Worm (Caenorhabditis elegans) whole organism, L3 larva: ENCODE results near the gene F46G10.4.

Source experiments
- R02D3.7 ChIP-seq: fragments of 150-350 bp; optimal IDR thresholded peaks from 2 replicates; lab custom pipeline; 2014; ENCODE audit warnings: missing biosample characterization, missing genetic modification characterization
- ZK546.5 ChIP-seq: sonication (generic microtip); optimal IDR thresholded peaks from 2 replicates; lab custom pipeline; 2017; ENCODE audit warnings: missing biosample characterization, missing genetic modification characterization
- ama-1 ChIP-seq: fragments of 150-350 bp; optimal IDR thresholded peaks from 2 replicates; lab custom pipeline; 2018
- ceh-82 ChIP-seq: fragments of 150-350 bp; optimal IDR thresholded peaks from 2 replicates; lab custom pipeline; 2014; ENCODE audit warnings: missing biosample characterization, missing genetic modification characterization
- ceh-9 ChIP-seq: sonication (generic microtip); optimal IDR thresholded peaks from 2 replicates; lab custom pipeline; 2018; ENCODE audit warnings: missing biosample characterization, missing genetic modification characterization
- egl-27 ChIP-seq: sonication (generic microtip); optimal IDR thresholded peaks from 4 replicates; lab custom pipeline; 2017; ENCODE audit warnings: missing biosample characterization, missing genetic modification reagents, missing genetic modification characterization
- egl-5 ChIP-seq: fragments of 150-350 bp; optimal IDR thresholded peaks from 2 replicates; lab custom pipeline; 2017; ENCODE audit warnings: missing biosample characterization, missing genetic modification reagents, missing genetic modification characterization, inconsistent platforms
- elt-1 ChIP-seq: fragments of 150-350 bp; optimal IDR thresholded peaks from 2 replicates; lab custom pipeline; 2014; ENCODE audit warnings: missing biosample characterization, missing genetic modification characterization
- elt-2 ChIP-seq: sonication (generic microtip); optimal IDR thresholded peaks from 2 replicates; lab custom pipeline; 2016; ENCODE audit warnings: missing genetic modification reagents, mild to moderate bottlenecking, missing genetic modification characterization, missing compliant biosample characterization
- elt-3 ChIP-seq, 3 experiments: fragments of 150-350 bp in 1 of 3; sonication (generic microtip) in 2 of 3; optimal IDR thresholded peaks; 2 replicates in 2 of 3; 4 replicates in 1 of 3; lab custom pipeline; 2014 to 2017; ENCODE audit warnings: missing biosample characterization in 3 of 3, missing genetic modification characterization in 3 of 3
- eor-1 ChIP-seq, 2 experiments: fragments of 150-350 bp; optimal IDR thresholded peaks; 2 replicates each; lab custom pipeline; 2014 to 2018; ENCODE audit warnings: missing biosample characterization in 2 of 2, missing genetic modification characterization in 2 of 2
- fkh-10 ChIP-seq: sonication (generic microtip); optimal IDR thresholded peaks from 2 replicates; lab custom pipeline; 2017; ENCODE audit warnings: missing biosample characterization, missing genetic modification reagents, missing genetic modification characterization
- fkh-2 ChIP-seq: fragments of 150-350 bp; optimal IDR thresholded peaks from 2 replicates; lab custom pipeline; 2014; ENCODE audit warnings: missing biosample characterization, missing genetic modification reagents, missing genetic modification characterization
- fos-1 ChIP-seq: fragments of 150-350 bp; optimal IDR thresholded peaks from 2 replicates; lab custom pipeline; 2014; ENCODE audit warnings: missing biosample characterization, missing genetic modification characterization
- jun-1 ChIP-seq: fragments of 150-350 bp; optimal IDR thresholded peaks from 2 replicates; lab custom pipeline; 2014; ENCODE audit warnings: missing biosample characterization, missing genetic modification reagents, missing genetic modification characterization
- lsy-12 ChIP-seq: sonication (generic microtip); optimal IDR thresholded peaks from 2 replicates; lab custom pipeline; 2016; ENCODE audit warnings: mild to moderate bottlenecking, missing genetic modification characterization, missing compliant biosample characterization
- mdl-1 ChIP-seq: fragments of 150-350 bp; optimal IDR thresholded peaks from 2 replicates; lab custom pipeline; 2014; ENCODE audit warnings: missing biosample characterization, missing genetic modification characterization
- mml-1 ChIP-seq: fragments of 150-350 bp; sonication (generic microtip); optimal IDR thresholded peaks from 3 replicates; lab custom pipeline; 2014; ENCODE audit warnings: missing biosample characterization, missing genetic modification characterization
- nfya-1 ChIP-seq: sonication (generic microtip); optimal IDR thresholded peaks from 2 replicates; lab custom pipeline; 2017; ENCODE audit warnings: missing genetic modification characterization, mild to moderate bottlenecking, missing compliant biosample characterization, antibody characterized with exemption, moderate library complexity; ENCODE audit not compliant: insufficient read depth
- nhr-11 ChIP-seq: fragments of 150-350 bp; optimal IDR thresholded peaks from 2 replicates; lab custom pipeline; 2014; ENCODE audit warnings: missing biosample characterization, missing genetic modification characterization
- nhr-12 ChIP-seq: fragments of 150-350 bp; optimal IDR thresholded peaks from 2 replicates; lab custom pipeline; 2014; ENCODE audit warnings: missing biosample characterization, missing genetic modification characterization
- nhr-23 ChIP-seq: fragments of 150-350 bp; optimal IDR thresholded peaks from 2 replicates; lab custom pipeline; 2014; ENCODE audit warnings: missing biosample characterization, missing genetic modification reagents, missing genetic modification characterization
- nhr-237 ChIP-seq: fragments of 150-350 bp; optimal IDR thresholded peaks from 2 replicates; lab custom pipeline; 2014; ENCODE audit warnings: missing biosample characterization, missing genetic modification characterization
- nhr-25 ChIP-seq: sonication (generic microtip); optimal IDR thresholded peaks from 2 replicates; lab custom pipeline; 2017; ENCODE audit warnings: missing biosample characterization, missing genetic modification characterization
- nhr-28 ChIP-seq: fragments of 150-350 bp; optimal IDR thresholded peaks from 2 replicates; lab custom pipeline; 2014; ENCODE audit warnings: missing biosample characterization, missing genetic modification characterization
- nhr-43 ChIP-seq: sonication (generic microtip); optimal IDR thresholded peaks from 2 replicates; lab custom pipeline; 2016; ENCODE audit warnings: mild to moderate bottlenecking, missing genetic modification characterization, missing compliant biosample characterization; ENCODE audit not compliant: poor library complexity, severe bottlenecking
- nhr-67 ChIP-seq: fragments of 150-350 bp; optimal IDR thresholded peaks from 2 replicates; lab custom pipeline; 2014; ENCODE audit warnings: missing biosample characterization, missing genetic modification characterization
- nhr-76 ChIP-seq: fragments of 150-350 bp; sonication (generic microtip); optimal IDR thresholded peaks from 5 replicates; lab custom pipeline; 2014; ENCODE audit warnings: missing biosample characterization, missing genetic modification characterization
- nhr-77 ChIP-seq: fragments of 150-350 bp; optimal IDR thresholded peaks from 2 replicates; lab custom pipeline; 2014; ENCODE audit warnings: missing biosample characterization, missing genetic modification characterization
- pha-4 ChIP-seq: fragments of 150-350 bp; optimal IDR thresholded peaks from 2 replicates; lab custom pipeline; 2014; ENCODE audit warnings: missing biosample characterization, missing genetic modification reagents, missing genetic modification characterization
- skn-1 ChIP-seq: fragments of 150-350 bp; optimal IDR thresholded peaks from 2 replicates; lab custom pipeline; 2014; ENCODE audit warnings: missing biosample characterization, missing genetic modification characterization
- snpc-4 ChIP-seq: fragments of 150-350 bp; optimal IDR thresholded peaks from 2 replicates; lab custom pipeline; 2014; ENCODE audit warnings: missing biosample characterization, missing genetic modification characterization
- tbx-2 ChIP-seq: sonication (generic microtip); optimal IDR thresholded peaks from 2 replicates; lab custom pipeline; 2016; ENCODE audit warnings: mild to moderate bottlenecking, missing genetic modification characterization, missing compliant biosample characterization
- unc-39 ChIP-seq: sonication (generic microtip); optimal IDR thresholded peaks from 4 replicates; lab custom pipeline; 2017; ENCODE audit warnings: missing biosample characterization, missing genetic modification characterization
- unc-62 ChIP-seq: fragments of 150-350 bp; sonication (generic microtip); optimal IDR thresholded peaks from 4 replicates; lab custom pipeline; 2014; ENCODE audit warnings: missing biosample characterization, missing genetic modification reagents, missing genetic modification characterization
- zag-1 ChIP-seq: fragments of 150-350 bp; optimal IDR thresholded peaks from 2 replicates; lab custom pipeline; 2014; ENCODE audit warnings: missing biosample characterization, missing genetic modification characterization
- ztf-11 ChIP-seq: fragments of 150-350 bp; optimal IDR thresholded peaks from 2 replicates; lab custom pipeline; 2014; ENCODE audit warnings: missing biosample characterization, missing genetic modification characterization
- ztf-4 ChIP-seq: fragments of 150-350 bp; optimal IDR thresholded peaks from 2 replicates; lab custom pipeline; 2014; ENCODE audit warnings: missing biosample characterization, missing genetic modification characterization

Gene F46G10.4

DNA sequence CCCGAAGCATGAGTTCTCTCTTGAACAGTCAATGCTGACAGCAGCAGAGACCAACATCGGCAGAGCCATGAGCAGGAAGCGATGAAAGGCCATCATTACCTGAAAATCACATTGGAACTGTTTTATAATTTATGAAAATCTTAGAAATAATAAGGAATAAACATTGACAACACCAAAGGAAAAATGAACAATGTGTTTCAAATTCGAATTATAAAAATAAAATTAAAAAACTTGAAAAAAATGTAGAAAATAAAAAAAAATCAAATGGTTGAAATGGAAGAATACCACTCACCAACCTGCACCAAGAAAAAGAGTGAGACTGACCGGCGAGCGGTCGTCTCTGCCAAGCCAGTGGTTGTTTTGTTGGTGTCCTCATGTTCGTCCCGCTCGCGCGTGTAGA is 43.3 kb upstream of the F46G10.4 start, which contains the start of gene R04D3.3:
R04D3.3 (minus strand) TSS at position 101 of the 400 bp plus-strand sequence.
- TF ChIP-seq unc-62 (GFP tag; lab: Kevin White, UChicago) = no peak
- no peak for TF ChIP-seq jun-1
- TF ChIP-seq mml-1 = no peak
- no peak for TF ChIP-seq unc-39 (tag; lab: Kevin White, UChicago)
- TF ChIP-seq nhr-67 = no peak
- no peak for TF ChIP-seq elt-2 (tag; lab: Kevin White, UChicago)
- TF ChIP-seq ceh-9 (tag; lab: Kevin White, UChicago) = no peak
- no peak for TF ChIP-seq mdl-1 (tag; lab: Kevin White, UChicago)
- no peak for TF ChIP-seq ceh-82 (tag; lab: Kevin White, UChicago)
- no peak for TF ChIP-seq fos-1 (tag; lab: Kevin White, UChicago)
- no peak for TF ChIP-seq ZK546.5 (tag; lab: Kevin White, UChicago)
- no peak for TF ChIP-seq tbx-2 (tag; lab: Kevin White, UChicago)
- TF ChIP-seq R02D3.7 (tag; lab: Kevin White, UChicago) = no peak
- TF ChIP-seq nhr-77 = no peak
- no peak for TF ChIP-seq ztf-11 (tag; lab: Kevin White, UChicago)
- TF ChIP-seq, all 47 proteins: peak for 0

DNA sequence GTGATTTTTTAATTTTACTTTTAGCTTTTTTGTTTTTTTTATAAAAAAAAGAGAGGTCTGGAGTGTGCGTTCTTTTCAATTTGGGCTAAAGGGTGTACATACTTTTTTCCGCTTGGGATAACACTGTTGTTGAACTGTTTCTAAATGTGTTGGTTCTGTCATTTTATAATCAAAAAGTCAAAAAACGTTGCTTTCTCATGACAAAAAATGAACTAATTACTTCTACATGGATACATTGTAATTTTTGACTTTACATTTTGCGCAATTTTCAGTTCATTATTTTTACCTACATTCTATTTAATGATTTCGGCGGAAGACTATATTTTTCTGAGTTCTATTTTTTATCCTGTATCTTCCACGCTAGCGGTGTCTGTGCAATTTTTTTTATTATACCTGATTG is 42.3 kb upstream of the F46G10.4 start, which contains the start of gene srd-38:
srd-38 (plus strand) TSS at position 301 of the 400 bp plus-strand sequence.
- TF ChIP-seq nhr-11 (tag; lab: Kevin White, UChicago) = no peak
- TF ChIP-seq ama-1 (lab: Kevin White, UChicago) = no peak
- TF ChIP-seq snpc-4 (tag; lab: Kevin White, UChicago) = no peak
- TF ChIP-seq nhr-23 (tag; lab: Kevin White, UChicago) = no peak
- no peak for TF ChIP-seq lsy-12 (tag; lab: Kevin White, UChicago)
- TF ChIP-seq ceh-82 (tag; lab: Kevin White, UChicago) = no peak
- TF ChIP-seq egl-5 (tag; lab: Kevin White, UChicago) = no peak
- no peak for TF ChIP-seq nhr-25 (tag; lab: Kevin White, UChicago)
- no peak for TF ChIP-seq zag-1 (tag; lab: Kevin White, UChicago)
- TF ChIP-seq ZK546.5 (tag; lab: Kevin White, UChicago) = no peak
- TF ChIP-seq ztf-11 (tag; lab: Kevin White, UChicago) = no peak
- no peak for TF ChIP-seq fos-1 (tag; lab: Kevin White, UChicago)
- TF ChIP-seq nhr-76 (tag; lab: Kevin White, UChicago) = no peak
- TF ChIP-seq skn-1 (tag; lab: Kevin White, UChicago) = no peak

DNA sequence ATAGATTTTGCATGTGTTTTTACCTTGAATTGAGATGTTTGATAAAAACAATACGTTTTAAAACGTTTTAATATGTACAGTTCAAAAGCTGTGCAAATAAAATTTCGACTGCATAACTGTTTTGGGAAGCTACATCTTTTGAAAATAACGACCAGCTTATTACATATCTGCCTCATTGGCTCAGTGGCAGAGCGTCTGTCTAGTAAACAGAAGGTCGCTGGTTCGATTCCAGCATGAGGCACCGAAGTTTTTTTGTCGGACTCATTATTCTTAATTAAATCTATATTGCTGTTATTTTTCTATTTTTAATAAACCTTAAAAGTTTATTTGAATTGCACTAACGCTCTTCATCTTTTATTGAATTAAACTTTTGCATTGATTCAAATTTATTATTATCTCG is 40.8 kb upstream of the F46G10.4 start:
- TF ChIP-seq elt-1 (tag; lab: Kevin White, UChicago) (no peak), nhr-76 (tag; lab: Kevin White, UChicago) (no peak), nfya-1 (tag; lab: Kevin White, UChicago) (no peak), ztf-4 (tag; lab: Kevin White, UChicago) (no peak), eor-1 (tag; optimal IDR thresholded peaks at IDR 0.05; lab: Kevin White, UChicago) (no peak), egl-5 (tag; lab: Kevin White, UChicago) (no peak), egl-27 (tag; lab: Kevin White, UChicago) (no peak), fkh-10 (no peak), nhr-28 (tag; lab: Kevin White, UChicago) (no peak), ceh-82 (tag; lab: Kevin White, UChicago) (no peak), unc-39 (tag; lab: Kevin White, UChicago) (no peak), ZK546.5 (tag; lab: Kevin White, UChicago) (no peak), nhr-237 (tag; lab: Kevin White, UChicago) (no peak), ztf-11 (tag; lab: Kevin White, UChicago) (no peak)

DNA sequence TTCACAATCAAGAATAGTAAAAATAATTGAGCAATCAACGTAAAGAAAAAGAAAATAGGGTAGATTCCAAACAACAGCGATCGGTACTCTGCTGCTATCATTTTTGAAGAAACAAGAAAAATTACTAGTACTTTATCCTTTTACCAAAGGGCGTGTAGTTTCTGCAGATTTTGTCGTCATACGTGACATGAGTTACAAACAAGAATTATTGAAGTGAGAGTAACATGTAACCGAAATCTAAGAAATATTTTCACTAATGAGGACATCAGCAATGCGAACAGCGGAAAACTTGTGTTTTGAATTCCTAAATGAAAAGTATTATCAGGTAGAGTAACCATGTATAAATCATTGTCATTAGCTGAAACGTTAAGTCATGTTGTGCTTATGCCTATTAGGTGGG is 39.2 kb upstream of the F46G10.4 start, which contains the start of gene srd-36:
srd-36 (minus strand) TSS at position 101 of the 400 bp plus-strand sequence.
- TF ChIP-seq egl-5 (tag; lab: Kevin White, UChicago) = no peak
- TF ChIP-seq egl-27 (tag; lab: Kevin White, UChicago) = no peak
- TF ChIP-seq lsy-12 (tag; lab: Kevin White, UChicago) = no peak
- TF ChIP-seq fkh-2 = no peak
- no peak for TF ChIP-seq nhr-43 (tag; lab: Kevin White, UChicago)
- TF ChIP-seq pha-4 (tag; lab: Kevin White, UChicago) = no peak
- no peak for TF ChIP-seq nhr-12
- TF ChIP-seq nhr-67 = no peak
- no peak for TF ChIP-seq R02D3.7 (tag; lab: Kevin White, UChicago)
- no peak for TF ChIP-seq nhr-28 (tag; lab: Kevin White, UChicago)
- TF ChIP-seq nhr-23 (tag; lab: Kevin White, UChicago) = no peak
- TF ChIP-seq elt-3 (tag; optimal IDR thresholded peaks at IDR 0.05; lab: Kevin White, UChicago) = no peak
- TF ChIP-seq zag-1 (tag; lab: Kevin White, UChicago) = no peak
- no peak for TF ChIP-seq nhr-25 (tag; lab: Kevin White, UChicago)
- TF ChIP-seq ZK546.5 (tag; lab: Kevin White, UChicago) = no peak
